Worm (Caenorhabditis elegans) whole organism, L4/young adult: ENCODE results near the gene sox-3.

Experiments
- W03F9.2 ChIP-seq: fragments of 150-350 bp; optimal IDR thresholded peaks from 2 replicates; lab custom pipeline; 2014; ENCODE audit warnings: missing biosample characterization, missing genetic modification characterization
- dao-5 ChIP-seq: sonication (generic microtip); optimal IDR thresholded peaks from 2 replicates; lab custom pipeline; 2016; ENCODE audit warnings: missing genotype, missing genetic modification characterization, moderate library complexity, missing compliant biosample characterization
- him-1 ChIP-seq: sonication (generic microtip); optimal IDR thresholded peaks from 2 replicates; lab custom pipeline; 2016; ENCODE audit warnings: missing genotype, missing genetic modification reagents, missing genetic modification characterization, missing compliant biosample characterization

DNA sequence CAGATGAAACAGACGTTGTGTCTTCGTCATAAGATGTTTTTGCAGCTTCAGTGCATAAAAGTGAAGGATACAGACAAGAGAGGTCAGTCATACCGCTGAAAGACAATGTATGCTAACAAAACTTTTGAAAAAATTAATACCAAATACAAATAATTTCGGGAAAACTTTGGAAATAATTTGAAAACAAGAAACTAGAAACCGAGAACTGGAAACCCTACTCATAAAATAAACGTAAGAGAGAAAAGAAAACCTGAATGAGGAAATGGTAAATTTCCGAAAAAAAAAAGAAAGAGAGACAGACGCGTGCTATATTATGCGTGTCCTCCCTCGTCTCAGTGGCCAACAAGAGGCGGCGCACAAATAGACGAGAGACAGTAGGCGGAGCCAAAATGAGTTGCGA is at the start of gene sox-3:
- no peak for TF ChIP-seq him-1 (tag; lab: Kevin White, UChicago)
- no peak for TF ChIP-seq dao-5 (tag; lab: Kevin White, UChicago)
- no peak for TF ChIP-seq W03F9.2 (tag; lab: Kevin White, UChicago)
